Worm (Caenorhabditis elegans) whole organism, mixed stage, embryonic: ENCODE measurements around the gene C47E8.9.

Source experiments
- elt-1 ChIP-seq: sonication (generic microtip); optimal IDR thresholded peaks from 2 replicates; lab custom pipeline; 2017; ENCODE audit warnings: missing genetic modification characterization, mild to moderate bottlenecking, missing compliant biosample characterization, antibody characterized with exemption, moderate library complexity, borderline replicate concordance; ENCODE audit not compliant: insufficient read depth
- elt-3 ChIP-seq: fragments of 150-350 bp; optimal IDR thresholded peaks from 2 replicates; lab custom pipeline; 2014; ENCODE audit warnings: missing biosample characterization, missing genetic modification characterization
- mab-5 ChIP-seq: fragments of 150-350 bp; optimal IDR thresholded peaks from 2 replicates; lab custom pipeline; 2014; ENCODE audit warnings: missing biosample characterization, missing genetic modification characterization
- mep-1 ChIP-seq: fragments of 150-350 bp; optimal IDR thresholded peaks from 2 replicates; lab custom pipeline; 2017; ENCODE audit warnings: missing biosample characterization, missing genetic modification reagents, missing genetic modification characterization, inconsistent platforms
- sptf-1 ChIP-seq: sonication (generic microtip); optimal IDR thresholded peaks from 2 replicates; lab custom pipeline; 2017; ENCODE audit warnings: mild to moderate bottlenecking, missing genetic modification characterization, moderate library complexity, missing compliant biosample characterization
- unc-39 ChIP-seq: fragments of 150-350 bp; optimal IDR thresholded peaks from 2 replicates; lab custom pipeline; 2014; ENCODE audit warnings: missing biosample characterization, missing genetic modification characterization
- unc-62 ChIP-seq: fragments of 150-350 bp; optimal IDR thresholded peaks from 2 replicates; lab custom pipeline; 2014; ENCODE audit warnings: missing biosample characterization, missing genetic modification reagents, missing genetic modification characterization
- ztf-11 ChIP-seq: fragments of 150-350 bp; optimal IDR thresholded peaks from 2 replicates; lab custom pipeline; 2014; ENCODE audit warnings: missing biosample characterization, missing genetic modification characterization

ce11 chrV:14660608-14661355 is 2.3 kb upstream of the C47E8.9 start, which contains the start of gene srh-17:
- no peak for TF ChIP-seq elt-3 (tag; lab: Kevin White, UChicago)
- TF ChIP-seq mab-5 (tag; lab: Kevin White, UChicago) = no peak
- no peak for TF ChIP-seq ztf-11 (tag; lab: Kevin White, UChicago)
- TF ChIP-seq elt-1 (tag; lab: Kevin White, UChicago) = no peak
- TF ChIP-seq unc-39 (tag; lab: Kevin White, UChicago) = no peak
- peak; percentile 59 for TF ChIP-seq unc-62
- TF ChIP-seq mep-1 = no peak
- TF ChIP-seq sptf-1 (tag; lab: Kevin White, UChicago) = no peak
